Worm (Caenorhabditis elegans) whole organism, L1 larva: ENCODE data around the gene T25G12.13.
A peak's percentile ranks its signal among the peaks of the same experiment; 100 is the strongest.

Source experiments
- C04F5.9 ChIP-seq: sonication (generic microtip); optimal IDR thresholded peaks from 2 replicates; lab custom pipeline; 2016; ENCODE audit warnings: missing genetic modification characterization, missing compliant biosample characterization
- F16B12.6 ChIP-seq: fragments of 150-350 bp; optimal IDR thresholded peaks from 2 replicates; lab custom pipeline; 2014; ENCODE audit warnings: missing biosample characterization, missing genetic modification characterization
- aly-2 ChIP-seq: fragments of 150-350 bp; optimal IDR thresholded peaks from 2 replicates; lab custom pipeline; 2014; ENCODE audit warnings: missing biosample characterization, missing genetic modification characterization
- ceh-90 ChIP-seq: sonication (generic microtip); optimal IDR thresholded peaks from 2 replicates; lab custom pipeline; 2016; ENCODE audit warnings: missing genetic modification characterization, missing compliant biosample characterization
- dpl-1 ChIP-seq, 3 experiments: fragments of 150-350 bp in 2 of 3; sonication (generic microtip) in 1 of 3; optimal IDR thresholded peaks; 2 replicates each; lab custom pipeline; 2014 to 2017; ENCODE audit warnings: missing biosample characterization in 3 of 3, missing genetic modification characterization in 3 of 3, missing genetic modification reagents in 3 of 3
- dsc-1 ChIP-seq: sonication (generic microtip); optimal IDR thresholded peaks from 2 replicates; lab custom pipeline; 2016; ENCODE audit warnings: mild to moderate bottlenecking, missing genetic modification characterization, missing compliant biosample characterization
- egl-27 ChIP-seq, 2 experiments: fragments of 150-350 bp in 1 of 2; sonication (generic microtip); optimal IDR thresholded peaks; 3 replicates each; lab custom pipeline; 2017 to 2018; ENCODE audit warnings: missing biosample characterization in 2 of 2, missing genetic modification characterization in 2 of 2, missing genetic modification reagents in 2 of 2
- elt-2 ChIP-seq: sonication (generic microtip); optimal IDR thresholded peaks from 2 replicates; lab custom pipeline; 2016; ENCODE audit warnings: missing genetic modification characterization, mild to moderate bottlenecking, inconsistent platforms, missing compliant biosample characterization, missing genetic modification reagents
- fkh-10 ChIP-seq: sonication (generic microtip); optimal IDR thresholded peaks from 2 replicates; lab custom pipeline; 2017; ENCODE audit warnings: missing biosample characterization, missing genetic modification reagents, missing genetic modification characterization
- fkh-4 ChIP-seq: sonication (generic microtip); optimal IDR thresholded peaks from 2 replicates; lab custom pipeline; 2016; ENCODE audit warnings: missing compliant biosample characterization, missing genetic modification characterization, borderline replicate concordance
- grh-1 ChIP-seq: fragments of 200-800 bp; sonication (Bioruptor generic); IDR thresholded peaks from 2 replicates; pipeline ENCODE4 v1.3.6; 2022; ENCODE audit warnings: missing genetic modification reagents, missing genetic modification characterization, missing compliant biosample characterization
- hlh-4 ChIP-seq: sonication (generic microtip); optimal IDR thresholded peaks from 2 replicates; lab custom pipeline; 2016; ENCODE audit warnings: mild to moderate bottlenecking, missing genetic modification characterization, missing compliant biosample characterization
- hpl-2 ChIP-seq: fragments of 150-350 bp; optimal IDR thresholded peaks from 2 replicates; lab custom pipeline; 2014; ENCODE audit warnings: missing biosample characterization, missing genetic modification reagents, missing genetic modification characterization
- lin-15B ChIP-seq: fragments of 150-350 bp; sonication (generic microtip); optimal IDR thresholded peaks from 3 replicates; lab custom pipeline; 2014; ENCODE audit warnings: missing biosample characterization, missing genetic modification characterization
- lin-39 ChIP-seq: fragments of 150-350 bp; optimal IDR thresholded peaks from 2 replicates; lab custom pipeline; 2014; ENCODE audit warnings: missing biosample characterization, missing genetic modification reagents, missing genetic modification characterization
- lir-3 ChIP-seq: sonication (generic microtip); optimal IDR thresholded peaks from 2 replicates; lab custom pipeline; 2016; ENCODE audit warnings: mild to moderate bottlenecking, missing genetic modification characterization, moderate library complexity, missing compliant biosample characterization; ENCODE audit not compliant: poor library complexity
- nhr-237 ChIP-seq: fragments of 150-350 bp; optimal IDR thresholded peaks from 2 replicates; lab custom pipeline; 2014; ENCODE audit warnings: missing biosample characterization, missing genetic modification characterization
- nhr-71 ChIP-seq: sonication (generic microtip); optimal IDR thresholded peaks from 2 replicates; lab custom pipeline; 2016; ENCODE audit warnings: mild to moderate bottlenecking, missing genetic modification characterization, moderate library complexity, missing compliant biosample characterization
- nhr-84 ChIP-seq: sonication (generic microtip); optimal IDR thresholded peaks from 2 replicates; lab custom pipeline; 2017; ENCODE audit warnings: missing biosample characterization, missing genetic modification characterization
- nhr-90 ChIP-seq: sonication (generic microtip); optimal IDR thresholded peaks from 2 replicates; lab custom pipeline; 2016; ENCODE audit warnings: mild to moderate bottlenecking, missing genetic modification characterization, missing compliant biosample characterization; ENCODE audit not compliant: poor library complexity
- pag-3 ChIP-seq: sonication (generic microtip); optimal IDR thresholded peaks from 2 replicates; lab custom pipeline; 2017; ENCODE audit warnings: missing genetic modification characterization, mild to moderate bottlenecking, missing compliant biosample characterization, antibody characterized with exemption, borderline replicate concordance; ENCODE audit not compliant: insufficient read depth
- pax-3 ChIP-seq: fragments of 200-800 bp; sonication (Bioruptor generic); optimal IDR thresholded peaks from 2 replicates; lab custom pipeline; 2018; ENCODE audit warnings: mild to moderate bottlenecking, missing genetic modification characterization, moderate library complexity, missing compliant biosample characterization
- pqm-1 ChIP-seq: sonication (generic microtip); optimal IDR thresholded peaks from 3 replicates; lab custom pipeline; 2017; ENCODE audit warnings: missing biosample characterization, missing genetic modification characterization
- snu-23 ChIP-seq: sonication (generic microtip); optimal IDR thresholded peaks from 2 replicates; lab custom pipeline; 2016; ENCODE audit warnings: missing genetic modification characterization, missing compliant biosample characterization
- sox-4 ChIP-seq: sonication (generic microtip); optimal IDR thresholded peaks from 2 replicates; lab custom pipeline; 2016; ENCODE audit warnings: missing genetic modification characterization, missing compliant biosample characterization
- sptf-1 ChIP-seq: fragments of 150-350 bp; optimal IDR thresholded peaks from 2 replicates; lab custom pipeline; 2014; ENCODE audit warnings: missing biosample characterization, missing genetic modification characterization
- tlp-1 ChIP-seq: fragments of 150-350 bp; optimal IDR thresholded peaks from 2 replicates; lab custom pipeline; 2014; ENCODE audit warnings: missing biosample characterization, missing genetic modification characterization
- unc-130 ChIP-seq: fragments of 150-350 bp; optimal IDR thresholded peaks from 2 replicates; lab custom pipeline; 2017; ENCODE audit warnings: missing biosample characterization, missing genetic modification characterization, inconsistent platforms
- unc-30 ChIP-seq: sonication (generic microtip); optimal IDR thresholded peaks from 2 replicates; lab custom pipeline; 2017; ENCODE audit warnings: missing biosample characterization, missing genetic modification characterization
- unc-62 ChIP-seq: fragments of 150-350 bp; optimal IDR thresholded peaks from 2 replicates; lab custom pipeline; 2014; ENCODE audit warnings: missing biosample characterization, missing genetic modification reagents, missing genetic modification characterization
- unc-98 ChIP-seq: fragments of 200-800 bp; sonication (Bioruptor generic); IDR thresholded peaks from 2 replicates; pipeline ENCODE4 v1.3.6; 2022; ENCODE audit warnings: missing genetic modification characterization, missing compliant biosample characterization
- vab-15 ChIP-seq: sonication (generic microtip); optimal IDR thresholded peaks from 2 replicates; lab custom pipeline; 2017; ENCODE audit warnings: missing genotype, mild to moderate bottlenecking, missing genetic modification characterization, missing compliant biosample characterization
- zip-4 ChIP-seq: fragments of 200-800 bp; sonication (Bioruptor generic); optimal IDR thresholded peaks from 2 replicates; lab custom pipeline; 2018; ENCODE audit warnings: mild to moderate bottlenecking, missing genetic modification characterization, moderate library complexity, missing compliant biosample characterization
- ztf-11 ChIP-seq, 2 experiments: sonication (generic microtip); optimal IDR thresholded peaks; 2 replicates each; lab custom pipeline; 2016 to 2017; ENCODE audit warnings: missing genetic modification characterization in 2 of 2, missing biosample characterization in 1 of 2, missing compliant biosample characterization in 1 of 2

The T25G12.13 gene

DNA sequence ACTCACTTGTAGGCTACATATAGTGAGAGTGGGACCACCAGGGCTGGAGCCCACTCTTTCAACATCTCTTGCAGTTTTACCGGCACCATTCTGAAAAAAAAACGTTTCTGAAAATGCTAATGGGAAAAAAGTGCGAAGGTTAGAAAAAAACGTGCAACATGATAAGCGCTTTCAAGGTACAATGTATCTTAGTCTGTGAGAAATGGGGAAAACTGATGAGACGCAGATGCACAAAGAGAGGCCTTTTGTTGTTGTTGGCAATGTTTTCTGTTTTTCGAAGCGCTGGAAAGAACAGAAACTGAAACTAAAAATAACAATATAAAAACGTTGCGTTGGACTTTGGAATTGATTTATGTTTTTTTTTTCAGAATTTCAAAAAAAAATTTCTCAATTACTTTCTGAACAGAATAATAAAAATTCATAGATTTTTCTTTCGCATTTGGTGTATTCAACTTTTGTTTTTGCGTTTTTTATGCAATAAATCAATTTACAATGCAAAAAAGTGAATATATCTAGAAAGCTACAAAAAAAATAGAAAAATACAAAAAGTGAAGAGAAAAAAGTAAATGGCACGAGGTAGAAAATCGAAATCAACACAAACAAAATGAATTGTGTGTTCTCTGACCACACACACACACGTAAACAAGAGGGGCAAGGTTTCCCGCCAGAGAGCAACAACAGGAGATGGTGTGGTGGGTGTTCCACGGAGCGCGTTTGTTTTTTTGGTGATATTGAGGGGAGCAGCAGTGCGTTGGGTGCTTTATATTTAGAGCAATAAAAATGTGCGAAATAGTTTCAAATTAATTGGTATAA, 7.2 kb upstream of the T25G12.13 start, which contains the start of gene dhs-30 (continued):
- TF ChIP-seq ztf-11 (tag; optimal IDR thresholded peaks at IDR 0.05; lab: Kevin White, UChicago) (no peak), pag-3 (no peak), dpl-1 (GFP tag; optimal IDR thresholded peaks at IDR 0.05; lab: Kevin White, UChicago) (peak in 1 of 3 experiments; percentile 18), lin-15B (tag; lab: Kevin White, UChicago) (no peak), grh-1 (GFP tag; lab: Robert Waterston, UW) (no peak), lir-3 (tag; lab: Kevin White, UChicago) (no peak), fkh-4 (tag; lab: Kevin White, UChicago) (no peak), egl-27 (tag; optimal IDR thresholded peaks at IDR 0.05; lab: Kevin White, UChicago) (no peak), fkh-10 (no peak), lin-39 (no peak)

ce11 chrX:17237439-17237838, 5.7 kb upstream of the T25G12.13 start, which contains the start of gene T25G12.11:
Gene T25G12.11, minus strand, starts transcription at chrX:17237539.
- no peak for TF ChIP-seq sptf-1 (tag; lab: Kevin White, UChicago)

ce11 chrX:17247260-17247659, 4.1 kb downstream of the T25G12.13 start:
- peak; percentile 4 for TF ChIP-seq elt-2 (tag; lab: Kevin White, UChicago)
- TF ChIP-seq dsc-1 (tag; lab: Kevin White, UChicago), result no peak
- no peak for TF ChIP-seq hlh-4 (tag; lab: Kevin White, UChicago)

DNA sequence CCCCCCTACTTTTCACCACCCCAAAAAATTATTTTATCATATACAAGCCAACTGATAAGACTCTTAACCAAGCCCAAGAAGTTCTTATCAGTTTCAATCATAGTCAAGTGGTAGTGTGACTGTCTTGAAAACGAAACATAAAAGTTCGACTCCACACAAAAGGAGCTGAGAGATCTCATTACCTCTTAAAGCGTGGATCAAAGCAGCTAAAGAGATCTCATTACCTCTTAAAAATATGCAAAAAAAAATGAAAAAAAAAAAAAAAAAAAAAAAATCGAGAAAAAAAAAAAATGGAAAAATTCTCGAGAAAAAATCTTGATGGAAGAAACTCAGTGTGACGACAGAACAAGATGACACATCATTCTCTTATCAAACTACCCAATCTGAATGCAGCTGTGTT, 12.6 kb downstream of the T25G12.13 start:
- TF ChIP-seq elt-2 (tag; lab: Kevin White, UChicago), result peak; percentile 66
- TF ChIP-seq nhr-90 (tag; lab: Kevin White, UChicago), result peak; percentile 6

DNA sequence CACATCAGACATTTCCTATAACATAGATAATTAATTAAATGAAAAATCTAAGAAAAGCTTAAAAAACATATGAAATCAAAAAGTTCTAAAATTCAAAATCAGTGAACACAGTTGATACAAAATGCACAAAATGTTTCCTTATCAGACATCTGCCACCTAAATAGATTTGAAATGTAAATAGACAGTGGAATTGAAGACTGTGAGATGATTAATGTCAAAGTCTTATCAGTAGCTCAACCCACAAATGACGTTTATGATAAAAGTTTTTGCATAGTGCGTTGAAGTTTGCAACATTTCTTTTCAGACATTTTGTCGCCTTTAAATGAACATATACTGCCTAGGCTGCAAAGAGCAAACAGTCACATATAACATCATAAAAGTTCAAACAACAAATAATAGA, 13.6 kb downstream of the T25G12.13 start, which contains the start of gene Y40C7B.4:
Gene Y40C7B.4, minus strand, starts transcription at position 19 of the 400 bp plus-strand sequence.
- TF ChIP-seq pqm-1 (tag; lab: Kevin White, UChicago) (peak; percentile 61), aly-2 (no peak), zip-4 (GFP tag; lab: Kevin White, UChicago) (no peak), ztf-11 (tag; optimal IDR thresholded peaks at IDR 0.05; lab: Kevin White, UChicago) (no peak), tlp-1 (no peak), unc-130 (tag; lab: Kevin White, UChicago) (no peak), elt-2 (tag; lab: Kevin White, UChicago) (peak; percentile 94), vab-15 (tag; lab: Kevin White, UChicago) (no peak)

- TF ChIP-seq snu-23, result no peak
- TF ChIP-seq sox-4 (tag; lab: Kevin White, UChicago), result no peak
- TF ChIP-seq nhr-90 (tag; lab: Kevin White, UChicago), result no peak
- no peak for TF ChIP-seq unc-98 (GFP tag; lab: Robert Waterston, UW)
- TF ChIP-seq nhr-71 (tag; lab: Kevin White, UChicago), result no peak
- no peak for TF ChIP-seq aly-2
- TF ChIP-seq C04F5.9 (tag; lab: Kevin White, UChicago), result no peak
- TF ChIP-seq sptf-1 (tag; lab: Kevin White, UChicago), result no peak
- TF ChIP-seq nhr-237, result no peak
- TF ChIP-seq hpl-2 (GFP tag; lab: Kevin White, UChicago), result no peak
- no peak for TF ChIP-seq nhr-84 (tag; lab: Kevin White, UChicago)
- no peak for TF ChIP-seq ceh-90 (tag; lab: Kevin White, UChicago)
- no peak for TF ChIP-seq pax-3 (tag; lab: Kevin White, UChicago)
- no peak for TF ChIP-seq unc-30 (tag; lab: Kevin White, UChicago)
- TF ChIP-seq unc-62 (GFP tag; lab: Kevin White, UChicago), result no peak
- TF ChIP-seq F16B12.6 (tag; lab: Kevin White, UChicago), result no peak
These were observed 45.2 kb downstream of the T25G12.13 start for ce11 chrX:17288378-17288777.
